Worm (Caenorhabditis elegans) whole organism, mixed stage, embryonic: Measurements from ENCODE around the gene W03F9.9.

ENCODE experiments used
- M03D4.4 ChIP-seq: sonication (generic microtip); optimal IDR thresholded peaks from 2 replicates; lab custom pipeline; 2017; ENCODE audit warnings: mild to moderate bottlenecking, missing genetic modification characterization, missing compliant biosample characterization
- ces-1 ChIP-seq: fragments of 150-350 bp; optimal IDR thresholded peaks from 2 replicates; lab custom pipeline; 2014; ENCODE audit warnings: missing biosample characterization, missing genetic modification reagents, missing genetic modification characterization
- elt-3 ChIP-seq: fragments of 150-350 bp; optimal IDR thresholded peaks from 2 replicates; lab custom pipeline; 2014; ENCODE audit warnings: missing biosample characterization, missing genetic modification characterization
- ham-2 ChIP-seq: fragments of 200-800 bp; sonication (Bioruptor generic); optimal IDR thresholded peaks from 2 replicates; lab custom pipeline; 2018; ENCODE audit warnings: mild to moderate bottlenecking, missing genetic modification characterization, missing compliant biosample characterization
- lin-13 ChIP-seq: fragments of 150-350 bp; optimal IDR thresholded peaks from 2 replicates; lab custom pipeline; 2014; ENCODE audit warnings: missing biosample characterization, missing genetic modification characterization
- lin-32 ChIP-seq: fragments of 200-800 bp; sonication (Bioruptor generic); optimal IDR thresholded peaks from 2 replicates; lab custom pipeline; 2018; ENCODE audit warnings: mild to moderate bottlenecking, missing genetic modification characterization, missing compliant biosample characterization
- lsy-2 ChIP-seq: fragments of 150-350 bp; optimal IDR thresholded peaks from 2 replicates; lab custom pipeline; 2014; ENCODE audit warnings: missing biosample characterization, missing genetic modification characterization
- nhr-12 ChIP-seq: fragments of 150-350 bp; optimal IDR thresholded peaks from 2 replicates; lab custom pipeline; 2014; ENCODE audit warnings: missing biosample characterization, missing genetic modification characterization
- pha-4 ChIP-seq: fragments of 150-350 bp; optimal IDR thresholded peaks from 2 replicates; lab custom pipeline; 2018; ENCODE audit warnings: missing biosample characterization, missing genetic modification reagents, missing genetic modification characterization
- snpc-4 ChIP-seq: fragments of 150-350 bp; optimal IDR thresholded peaks from 2 replicates; lab custom pipeline; 2014; ENCODE audit warnings: missing biosample characterization, missing genetic modification characterization
- unc-62 ChIP-seq: fragments of 150-350 bp; optimal IDR thresholded peaks from 2 replicates; lab custom pipeline; 2014; ENCODE audit warnings: missing biosample characterization, missing genetic modification reagents, missing genetic modification characterization

- no peak for TF ChIP-seq ham-2 (GFP tag; lab: Kevin White, UChicago)
- TF ChIP-seq elt-3 = no peak
- no peak for TF ChIP-seq unc-62 (GFP tag; lab: Kevin White, UChicago)
- TF ChIP-seq lin-13 (tag; lab: Kevin White, UChicago) = no peak
- no peak for TF ChIP-seq ces-1 (GFP tag; lab: Kevin White, UChicago)
- TF ChIP-seq M03D4.4 (tag; lab: Kevin White, UChicago) = peak; percentile 25
- TF ChIP-seq lin-32 (GFP tag; lab: Kevin White, UChicago) = no peak
- TF ChIP-seq lsy-2 (tag; lab: Kevin White, UChicago) = no peak
- TF ChIP-seq snpc-4 = no peak
- no peak for TF ChIP-seq pha-4 (tag; lab: Kevin White, UChicago)
- TF ChIP-seq nhr-12 (tag; lab: Kevin White, UChicago) = no peak
These were observed 13.5 kb downstream of the W03F9.9 start for ce11 chrV:152156-152555.
